Fruit fly (Drosophila melanogaster): ENCODE measurements around the gene CG15385.

DNA sequence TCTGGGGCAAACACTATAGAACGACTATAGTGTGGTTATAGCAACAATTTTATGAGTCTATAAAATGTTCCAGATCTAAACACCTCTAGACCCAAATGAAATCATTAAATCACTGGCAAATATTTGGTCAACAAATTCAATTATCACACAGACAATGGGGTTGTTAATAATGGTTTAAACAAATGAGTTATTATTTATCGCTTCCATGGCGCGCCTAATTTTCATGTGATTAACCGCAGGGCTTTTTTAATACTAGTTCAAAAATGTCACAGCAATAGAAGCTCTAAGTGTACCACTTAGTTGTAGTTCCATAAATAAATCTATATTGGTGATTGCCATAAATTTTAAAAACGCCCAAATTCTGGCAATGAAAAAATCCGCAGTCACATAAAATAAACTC is 3.4 kb downstream of the CG15385 start, which contains the start of gene CG33124:
- no peak for TF ChIP-seq pan (optimal IDR thresholded peaks at IDR 0.05)
- TF ChIP-seq EcR (GFP tag; optimal IDR thresholded peaks at IDR 0.05): no peak
